Fruit fly (Drosophila melanogaster) whole organism, wandering third instar larva: ENCODE results near the gene CG5966.

Source experiments
- HLH106 ChIP-seq: fragments of 200-800 bp; optimal IDR thresholded peaks from 3 replicates; lab custom pipeline; 2019; ENCODE audit warnings: missing biosample characterization, mild to moderate bottlenecking, missing genetic modification characterization, moderate library complexity
- Hr78 ChIP-seq: fragments of >200 bp; optimal IDR thresholded peaks from 2 replicates; lab custom pipeline; 2017; ENCODE audit warnings: missing biosample characterization, missing genetic modification characterization
- Vsx2 ChIP-seq: fragments of 200-300, 225-300 bp; sonication (Bioruptor generic); optimal IDR thresholded peaks from 2 replicates; lab custom pipeline; 2018; ENCODE audit warnings: missing biosample characterization, missing genetic modification characterization; ENCODE audit not compliant: partially characterized antibody
- jim ChIP-seq: fragments of 175-275, 200-325 bp; sonication (Bioruptor generic); optimal IDR thresholded peaks from 2 replicates; lab custom pipeline; 2016; ENCODE audit warnings: missing biosample characterization, mild to moderate bottlenecking, missing genetic modification characterization

Gene CG5966

DNA sequence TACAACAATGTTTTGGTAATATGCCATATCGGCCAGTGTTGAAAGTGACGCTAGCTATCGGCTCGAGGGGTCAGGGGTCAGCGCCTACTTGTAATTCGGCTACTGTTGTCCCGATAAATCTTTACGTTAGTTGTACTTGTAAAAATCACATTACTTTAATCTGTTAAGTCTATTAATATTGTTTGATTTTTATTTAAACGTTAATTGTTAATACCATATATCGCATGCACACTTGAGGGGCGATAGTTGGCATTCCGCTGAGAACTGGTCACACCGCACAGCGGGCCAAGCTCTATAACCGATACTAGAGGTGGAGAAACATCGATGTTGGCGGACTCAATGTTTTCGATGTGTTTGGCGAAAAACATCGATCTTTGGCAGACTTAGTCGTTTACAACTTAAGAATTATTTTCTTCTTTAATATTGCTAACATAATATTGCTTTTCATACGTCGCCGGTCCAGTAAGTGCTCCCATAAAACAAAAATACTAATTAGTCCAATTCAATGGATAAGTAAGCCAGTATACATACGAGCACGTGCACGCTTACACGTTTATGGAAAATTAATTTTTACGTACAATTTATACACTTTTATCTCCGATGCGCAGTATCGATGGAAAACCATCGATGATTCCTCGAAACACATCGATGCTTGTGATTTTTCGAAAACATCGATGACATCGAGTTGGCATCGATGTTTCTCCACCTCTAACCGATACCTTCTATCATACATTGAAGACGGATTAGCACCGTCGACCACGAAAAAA is 48.8 kb downstream of the CG5966 start, which contains the start of the genes rux and MCTS1 (continued):
- peak; percentile 63 for TF ChIP-seq Hr78 (GFP tag; lab: Kevin White, UChicago)
- TF ChIP-seq Vsx2 (GFP tag; lab: Kevin White, UChicago) = no peak

DNA sequence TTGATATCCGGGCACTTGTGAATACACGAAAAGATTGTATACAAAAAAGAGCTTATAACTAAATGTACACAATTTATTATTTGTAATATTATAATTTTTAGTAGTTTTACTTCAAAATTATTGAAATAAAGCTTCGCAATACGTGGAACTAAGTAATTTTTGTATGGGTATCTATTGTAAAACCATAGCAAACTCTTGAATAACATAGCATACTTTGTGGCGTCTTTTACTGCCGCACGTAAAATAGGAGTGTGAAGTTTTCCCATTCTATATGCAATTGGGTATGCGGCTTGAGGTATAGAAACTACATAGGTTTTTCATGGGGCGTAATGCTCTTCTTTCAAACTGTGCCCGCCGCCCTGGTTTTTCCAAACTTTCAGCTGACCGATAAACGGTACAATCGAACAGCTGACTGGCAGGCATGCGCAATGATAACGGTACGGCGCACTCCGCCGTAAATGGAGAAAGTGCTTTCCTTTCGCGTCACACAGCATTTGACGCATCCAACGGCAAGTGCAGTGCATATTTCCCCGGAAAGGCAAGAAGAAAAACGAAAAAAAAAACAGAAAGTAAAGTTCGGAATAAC is 50.9 kb downstream of the CG5966 start, which contains the start of gene CG5937:
Gene CG5937, plus strand, starts transcription at position 575 of the 586 bp plus-strand sequence.
- TF ChIP-seq HLH106 (tag; lab: Kevin White, UChicago) (peak; percentile 1), jim (GFP tag; lab: Kevin White, UChicago) (no peak)
